Fruit fly (Drosophila melanogaster) whole organism, embryonic: ENCODE measurements around the gene Cwc25.
A peak's percentile ranks its signal among the peaks of the same experiment; 100 is the strongest.

Experiments used
- ATbp ChIP-seq: fragments of 200-800 bp; sonication (Bioruptor generic); optimal IDR thresholded peaks from 2 replicates; lab custom pipeline; 2017; ENCODE audit warnings: missing biosample characterization, mild to moderate bottlenecking, missing genetic modification characterization, missing genetic modification reagents
- Abd-B ChIP-seq: fragments of 200-800 bp; sonication (Bioruptor generic); optimal IDR thresholded peaks from 2 replicates; lab custom pipeline; 2018; ENCODE audit warnings: missing biosample characterization, mild to moderate bottlenecking, missing genetic modification characterization, moderate library complexity
- Aef1 ChIP-seq: fragments of 200-800 bp; sonication (Bioruptor generic); IDR thresholded peaks from 3 replicates; pipeline ENCODE4 v1.3.6; 2022; ENCODE audit warnings: missing biosample characterization, missing genetic modification characterization
- Blimp-1 ChIP-seq: fragments of 200-800 bp; sonication (Bioruptor generic); optimal IDR thresholded peaks from 3 replicates; lab custom pipeline; 2018; ENCODE audit warnings: missing biosample characterization, missing genetic modification characterization, mild to moderate bottlenecking, moderate library complexity, missing genetic modification reagents
- CG10209 ChIP-seq: fragments of 200-800 bp; sonication (Bioruptor generic); optimal IDR thresholded peaks from 3 replicates; lab custom pipeline; 2017; ENCODE audit warnings: missing biosample characterization, mild to moderate bottlenecking, missing genetic modification characterization, missing genetic modification reagents
- CG10366 ChIP-seq: fragments of 200-800 bp; sonication (Bioruptor generic); IDR thresholded peaks from 2 replicates; pipeline ENCODE4 v1.3.6; 2022; ENCODE audit warnings: missing biosample characterization, missing genetic modification characterization
- CG12071 ChIP-seq: fragments of 200-800 bp; sonication (Bioruptor generic); optimal IDR thresholded peaks from 3 replicates; lab custom pipeline; 2018; ENCODE audit warnings: missing biosample characterization, mild to moderate bottlenecking, missing genetic modification characterization
- CG12391 ChIP-seq: fragments of 200-800 bp; sonication (Bioruptor generic); optimal IDR thresholded peaks from 3 replicates; lab custom pipeline; 2018; ENCODE audit warnings: missing biosample characterization, mild to moderate bottlenecking, missing genetic modification characterization, moderate library complexity
- CG14014 ChIP-seq: fragments of 200-800 bp; sonication (Bioruptor generic); IDR thresholded peaks from 2 replicates; pipeline ENCODE4 v1.3.6; 2022; ENCODE audit warnings: missing biosample characterization, missing genetic modification characterization
- CG14441 ChIP-seq: fragments of 200-800 bp; sonication (Bioruptor generic); IDR thresholded peaks from 2 replicates; pipeline ENCODE4 v1.3.6; 2022; ENCODE audit warnings: missing biosample characterization, missing genetic modification characterization
- CG14667 ChIP-seq: fragments of 200-800 bp; sonication (Bioruptor generic); IDR thresholded peaks from 2 replicates; pipeline ENCODE4 v1.3.6; 2022; ENCODE audit warnings: missing biosample characterization, missing genetic modification characterization
- CG17568 ChIP-seq: fragments of 200-800 bp; sonication (Bioruptor generic); optimal IDR thresholded peaks from 2 replicates; lab custom pipeline; 2018; ENCODE audit warnings: missing biosample characterization, mild to moderate bottlenecking, missing genetic modification characterization, moderate library complexity
- CG2120 ChIP-seq: fragments of 200-800 bp; sonication (Bioruptor generic); optimal IDR thresholded peaks from 3 replicates; lab custom pipeline; 2016; ENCODE audit warnings: missing biosample characterization, missing genetic modification characterization
- CG2678 ChIP-seq: fragments of 200-800 bp; sonication (Bioruptor generic); optimal IDR thresholded peaks from 3 replicates; lab custom pipeline; 2019; ENCODE audit warnings: missing biosample characterization, mild to moderate bottlenecking, missing genetic modification characterization, moderate library complexity
- CG3847 ChIP-seq: fragments of 200-800 bp; sonication (Bioruptor generic); IDR thresholded peaks from 2 replicates; pipeline ENCODE4 v1.3.6; 2022; ENCODE audit warnings: missing biosample characterization, missing genetic modification characterization
- CG6689 ChIP-seq: fragments of 200-800 bp; sonication (Bioruptor generic); IDR thresholded peaks from 2 replicates; pipeline ENCODE4 v1.3.6; 2022; ENCODE audit warnings: missing biosample characterization, missing genetic modification characterization
- CG7556 ChIP-seq: fragments of 200-800 bp; sonication (Bioruptor generic); optimal IDR thresholded peaks from 2 replicates; lab custom pipeline; 2017; ENCODE audit warnings: missing biosample characterization, mild to moderate bottlenecking, missing genetic modification characterization
- CG7839 ChIP-seq: fragments of 200-800 bp; sonication (Bioruptor generic); optimal IDR thresholded peaks from 3 replicates; lab custom pipeline; 2018; ENCODE audit warnings: missing biosample characterization, mild to moderate bottlenecking, missing genetic modification characterization, moderate library complexity
- CG8290 ChIP-seq, 3 experiments: fragments of 200-800 bp; sonication (Bioruptor generic); optimal IDR thresholded peaks; 2 replicates each; lab custom pipeline; 2016 to 2019; ENCODE audit warnings: missing biosample characterization in 3 of 3, missing genetic modification characterization in 3 of 3, mild to moderate bottlenecking in 2 of 3, moderate library complexity in 1 of 3
- CG9609 ChIP-seq: fragments of 200-800 bp; sonication (Bioruptor generic); optimal IDR thresholded peaks from 3 replicates; lab custom pipeline; 2016; ENCODE audit warnings: missing biosample characterization, missing genetic modification characterization
- CG9727 ChIP-seq: fragments of 200-800 bp; sonication (Bioruptor generic); optimal IDR thresholded peaks from 3 replicates; lab custom pipeline; 2017; ENCODE audit warnings: missing biosample characterization, mild to moderate bottlenecking, missing genetic modification characterization
- Dbx ChIP-seq: fragments of 200-800 bp; sonication (Bioruptor generic); IDR thresholded peaks from 3 replicates; pipeline ENCODE4 v1.3.6; 2022; ENCODE audit warnings: missing biosample characterization, missing genetic modification characterization
- Dek ChIP-seq: fragments of 200-800 bp; sonication (Bioruptor generic); optimal IDR thresholded peaks from 3 replicates; lab custom pipeline; 2019; ENCODE audit warnings: missing biosample characterization, mild to moderate bottlenecking, missing genetic modification characterization, moderate library complexity
- E2f2 ChIP-seq: fragments of 200-800 bp; sonication (Bioruptor generic); IDR thresholded peaks from 2 replicates; pipeline ENCODE4 v1.3.6; 2022; ENCODE audit warnings: missing biosample characterization, missing genetic modification characterization
- Hmr ChIP-seq: fragments of 200-800 bp; sonication (Bioruptor generic); optimal IDR thresholded peaks from 3 replicates; lab custom pipeline; 2017; ENCODE audit warnings: mild to moderate bottlenecking, missing biosample characterization, missing genetic modification reagents, missing genetic modification characterization
- Med ChIP-seq: fragments of 200-800 bp; sonication (Bioruptor generic); peaks from one replicate; lab custom pipeline; 2016; ENCODE audit warnings: missing biosample characterization, missing genetic modification characterization, mild to moderate bottlenecking, inconsistent platforms, moderate library complexity
- Meics ChIP-seq: fragments of 200-800 bp; sonication (Bioruptor generic); optimal IDR thresholded peaks from 2 replicates; lab custom pipeline; 2017; ENCODE audit warnings: missing biosample characterization, mild to moderate bottlenecking, missing genetic modification characterization
- Oaz ChIP-seq: fragments of 200-800 bp; sonication (Bioruptor generic); IDR thresholded peaks from 2 replicates; pipeline ENCODE4 v1.3.6; 2022; ENCODE audit warnings: missing biosample characterization, missing genetic modification characterization
- Ravus ChIP-seq: fragments of 200-800 bp; sonication (Bioruptor generic); IDR thresholded peaks from 2 replicates; pipeline ENCODE4 v1.3.6; 2022; ENCODE audit warnings: missing biosample characterization, missing genetic modification characterization
- Sox102F ChIP-seq: fragments of 200-800 bp; sonication (Bioruptor generic); optimal IDR thresholded peaks from 2 replicates; lab custom pipeline; 2018; ENCODE audit warnings: missing biosample characterization, mild to moderate bottlenecking, missing genetic modification characterization, moderate library complexity
- Usf ChIP-seq: fragments of 200-800 bp; sonication (Bioruptor generic); optimal IDR thresholded peaks from 2 replicates; lab custom pipeline; 2017; ENCODE audit warnings: missing genotype, missing biosample characterization, missing genetic modification characterization
- ara ChIP-seq: fragments of 200-800 bp; sonication (Bioruptor generic); IDR thresholded peaks from 2 replicates; pipeline ENCODE4 v1.3.6; 2022; ENCODE audit warnings: missing biosample characterization, missing genetic modification characterization
- ash1 ChIP-seq: fragments of 200-800 bp; sonication (Bioruptor generic); optimal IDR thresholded peaks from 2 replicates; lab custom pipeline; 2018; ENCODE audit warnings: missing biosample characterization, mild to moderate bottlenecking, missing genetic modification characterization
- ci ChIP-seq: fragments of 200-800 bp; sonication (Bioruptor generic); IDR thresholded peaks from 3 replicates; pipeline ENCODE4 v1.3.6; 2022; ENCODE audit warnings: missing biosample characterization, missing genetic modification characterization
- dimm ChIP-seq: fragments of 200-800 bp; sonication (Bioruptor generic); IDR thresholded peaks from 2 replicates; pipeline ENCODE4 v1.3.6; 2022; ENCODE audit warnings: missing biosample characterization, missing genetic modification characterization
- dmrt99B ChIP-seq: fragments of 200-800 bp; sonication (Bioruptor generic); optimal IDR thresholded peaks from 2 replicates; lab custom pipeline; 2018; ENCODE audit warnings: missing biosample characterization, mild to moderate bottlenecking, missing genetic modification characterization, moderate library complexity
- dpn ChIP-seq, 2 experiments: fragments of 200-800 bp; sonication (Bioruptor generic); optimal IDR thresholded peaks; 3 replicates each; lab custom pipeline; 2016; ENCODE audit warnings: missing biosample characterization in 2 of 2, missing genetic modification characterization in 2 of 2
- gcm2 ChIP-seq: fragments of 200-800 bp; sonication (Bioruptor generic); optimal IDR thresholded peaks from 2 replicates; lab custom pipeline; 2016; ENCODE audit warnings: missing biosample characterization, missing genetic modification characterization
- hkb ChIP-seq, 2 experiments: fragments of 200-800 bp in 1 of 2; fragments of >200 bp in 1 of 2; sonication (Bioruptor generic) in 1 of 2; IDR thresholded peaks in 1 of 2; optimal IDR thresholded peaks in 1 of 2; 2 replicates each; pipeline versions ENCODE4 v1.3.6 to Lab custom; 2017 to 2022; ENCODE audit warnings: missing biosample characterization in 1 of 2, missing genetic modification characterization in 1 of 2
- insv ChIP-seq, 2 experiments: fragments of 200-800 bp; sonication (Bioruptor generic); optimal IDR thresholded peaks; 3 replicates each; lab custom pipeline; 2016 to 2018; ENCODE audit warnings: missing biosample characterization in 2 of 2, missing genetic modification characterization in 2 of 2
- mam ChIP-seq: fragments of 200-800 bp; sonication (Bioruptor generic); optimal IDR thresholded peaks from 3 replicates; lab custom pipeline; 2016; ENCODE audit warnings: missing biosample characterization, missing genetic modification characterization
- nau ChIP-seq: fragments of 200-800 bp; sonication (Bioruptor generic); optimal IDR thresholded peaks from 3 replicates; lab custom pipeline; 2017; ENCODE audit warnings: missing biosample characterization, mild to moderate bottlenecking, missing genetic modification characterization, missing genetic modification reagents
- prd ChIP-seq, 3 experiments: fragments of >200 bp in 2 of 3; fragments of 200-800 bp in 1 of 3; sonication (Bioruptor generic) in 1 of 3; optimal IDR thresholded peaks in 2 of 3; IDR thresholded peaks in 1 of 3; 2 replicates in 2 of 3; 3 replicates in 1 of 3; pipeline versions ENCODE4 v1.3.6 to Lab custom; 2017 to 2022; ENCODE audit warnings: missing biosample characterization in 1 of 3, missing genetic modification characterization in 1 of 3
- ro ChIP-seq: fragments of 200-800 bp; sonication (Bioruptor generic); IDR thresholded peaks from 2 replicates; pipeline ENCODE4 v1.3.6; 2022; ENCODE audit warnings: missing biosample characterization, missing genetic modification characterization
- row ChIP-seq: fragments of 200-800 bp; sonication (Bioruptor generic); IDR thresholded peaks from 3 replicates; pipeline ENCODE4 v1.3.6; 2022; ENCODE audit warnings: missing biosample characterization, missing genetic modification characterization
- sens ChIP-seq: fragments of 200-800 bp; sonication (Bioruptor generic); peaks from one replicate; lab custom pipeline; 2016; ENCODE audit warnings: missing biosample characterization, missing genetic modification characterization
- sug ChIP-seq: fragments of 200-800 bp; optimal IDR thresholded peaks from 2 replicates; lab custom pipeline; 2019; ENCODE audit warnings: missing biosample characterization, mild to moderate bottlenecking, missing genetic modification characterization, moderate library complexity

The Cwc25 gene

dm6 chr2L:2696337-2696736 lies 48.6 kb upstream of the Cwc25 start, which contains the start of gene Trf5:
TSS of gene Trf5 (minus strand) at chr2L:2696437.
- TF ChIP-seq Usf (GFP tag; lab: Kevin White, UChicago) (no peak), CG17568 (GFP tag; lab: Kevin White, UChicago) (no peak), Med (GFP tag; lab: Kevin White, UChicago) (no peak), Abd-B (GFP tag; lab: Kevin White, UChicago) (no peak), dimm (GFP tag; lab: Robert Waterston, UW) (no peak), ara (GFP tag; lab: Robert Waterston, UW) (no peak), CG9609 (GFP tag; lab: Kevin White, UChicago) (no peak), ro (no peak), insv (GFP tag; optimal IDR thresholded peaks at IDR 0.05; lab: Kevin White, UChicago) (no peak), CG14667 (no peak), nau (GFP tag; lab: Kevin White, UChicago) (no peak)

- TF ChIP-seq CG12391 (peak; percentile 15), hkb (optimal IDR thresholded peaks at IDR 0.05; lab: Kevin White, UChicago) (no peak), hkb (GFP tag; IDR thresholded peaks at IDR 0.05; lab: Robert Waterston, UW) (no peak), ash1 (no peak), Med (GFP tag; lab: Kevin White, UChicago) (peak; percentile 63), Aef1 (GFP tag; lab: Robert Waterston, UW) (peak; percentile 37; the same call in 1 of the 3 replicates), CG10209 (GFP tag; lab: Kevin White, UChicago) (peak; percentile 6), Dek (tag; lab: Kevin White, UChicago) (no peak), CG14014 (peak; percentile 44; the same call in 1 of the 2 replicates), Hmr (GFP tag; lab: Kevin White, UChicago) (peak; percentile 43), Ravus (GFP tag; lab: Robert Waterston, UW) (no peak), CG7839 (tag; lab: Kevin White, UChicago) (peak; percentile 6), CG2120 (GFP tag; lab: Kevin White, UChicago) (peak; percentile 60), dmrt99B (peak; percentile 7), prd (optimal IDR thresholded peaks at IDR 0.05; lab: Kevin White, UChicago) (no peak), prd (GFP tag; IDR thresholded peaks at IDR 0.05; lab: Robert Waterston, UW) (peak; percentile 26; the same call in 1 of the 3 replicates), sens (GFP tag; lab: Kevin White, UChicago) (peak; percentile 69), Dbx (GFP tag; lab: Robert Waterston, UW) (peak; percentile 46; the same call in 1 of the 3 replicates), mam (peak; percentile 13), ci (GFP tag; lab: Robert Waterston, UW) (peak; percentile 39; the same call in 1 of the 3 replicates), Sox102F (peak; percentile 27), dpn (GFP tag; optimal IDR thresholded peaks at IDR 0.05; lab: Kevin White, UChicago) (peak in 1 of 2 experiments; percentile 12), CG7556 (GFP tag; lab: Kevin White, UChicago) (peak; percentile 52), CG2678 (peak; percentile 29), gcm2 (GFP tag; lab: Kevin White, UChicago) (no peak), sug (tag; lab: Kevin White, UChicago) (no peak), ATbp (no peak), CG12071 (GFP tag; lab: Kevin White, UChicago) (no peak), CG3847 (GFP tag; lab: Robert Waterston, UW) (0 out of 2 replicates have a peak, but pooled peaks have one; percentile 4), Oaz (GFP tag; lab: Robert Waterston, UW) (0 out of 2 replicates have a peak, but pooled peaks have one; percentile 40), CG9727 (GFP tag; lab: Kevin White, UChicago) (peak; percentile 11), CG8290 (GFP tag; optimal IDR thresholded peaks at IDR 0.05; lab: Kevin White, UChicago) (no peak), CG8290 (tag; optimal IDR thresholded peaks at IDR 0.05; lab: Kevin White, UChicago) (peak in 1 of 2 experiments; percentile 1), E2f2 (GFP tag; lab: Robert Waterston, UW) (0 out of 2 replicates have a peak, but pooled peaks have one; percentile 9), CG10366 (GFP tag; lab: Robert Waterston, UW) (0 out of 2 replicates have a peak, but pooled peaks have one; percentile 14), CG6689 (GFP tag; lab: Robert Waterston, UW) (peak; percentile 47; the same call in 1 of the 2 replicates), Meics (peak; percentile 35), Blimp-1 (GFP tag; lab: Kevin White, UChicago) (no peak), CG14441 (0 out of 2 replicates have a peak, but pooled peaks have one; percentile 33), row (GFP tag; lab: Robert Waterston, UW) (peak; percentile 54; the same call in 1 of the 3 replicates)
These were observed 24.5 kb upstream of the Cwc25 start for dm6 chr2L:2720368-2720767.
